Fruit fly (Drosophila melanogaster): ENCODE data around the gene CG11655.

- TF ChIP-seq EcR (GFP tag; optimal IDR thresholded peaks at IDR 0.05) (no peak), pan (optimal IDR thresholded peaks at IDR 0.05) (no peak), psq (optimal IDR thresholded peaks at IDR 0.05) (no peak), usp (GFP tag; optimal IDR thresholded peaks at IDR 0.05) (no peak), CG8478 (optimal IDR thresholded peaks at IDR 0.05) (no peak), Dll (optimal IDR thresholded peaks at IDR 0.05) (no peak)
Observed at dm6 chrX:15496651-15497409, 43.6 kb downstream of the CG11655 start.

Measured in whole organism.